Fruit fly (Drosophila melanogaster) whole organism, embryonic: Measurements from ENCODE around the gene CG4962.
A peak's percentile ranks its signal among the peaks of the same experiment; 100 is the strongest.

Experiments used
- Asciz ChIP-seq: fragments of 200-800 bp; sonication (Bioruptor generic); optimal IDR thresholded peaks from 2 replicates; lab custom pipeline; 2017; ENCODE audit warnings: missing biosample characterization, mild to moderate bottlenecking, missing genetic modification characterization, missing genetic modification reagents
- CG10209 ChIP-seq: fragments of 200-800 bp; sonication (Bioruptor generic); optimal IDR thresholded peaks from 3 replicates; lab custom pipeline; 2017; ENCODE audit warnings: missing biosample characterization, mild to moderate bottlenecking, missing genetic modification characterization, missing genetic modification reagents
- CG13287 ChIP-seq: fragments of 200-800 bp; sonication (Bioruptor generic); IDR thresholded peaks from 2 replicates; pipeline ENCODE4 v1.3.6; 2022; ENCODE audit warnings: missing biosample characterization, missing genetic modification characterization; ENCODE audit not compliant: partially characterized antibody
- CG16815 ChIP-seq: fragments of 200-800 bp; sonication (Bioruptor generic); optimal IDR thresholded peaks from 3 replicates; lab custom pipeline; 2017; ENCODE audit warnings: missing biosample characterization, mild to moderate bottlenecking, missing genetic modification characterization
- CG17328 ChIP-seq: fragments of 200-800 bp; sonication (Bioruptor generic); IDR thresholded peaks from 2 replicates; pipeline ENCODE4 v1.3.6; 2022; ENCODE audit warnings: missing biosample characterization, missing genetic modification characterization
- CG17385 ChIP-seq: fragments of 200-800 bp; sonication (Bioruptor generic); optimal IDR thresholded peaks from 3 replicates; lab custom pipeline; 2018; ENCODE audit warnings: missing biosample characterization, mild to moderate bottlenecking, missing genetic modification characterization
- CG18764 ChIP-seq: fragments of 200-800 bp; sonication (Bioruptor generic); optimal IDR thresholded peaks from 3 replicates; lab custom pipeline; 2016; ENCODE audit warnings: missing biosample characterization, missing genetic modification characterization
- CG30431 ChIP-seq: fragments of 200-800 bp; sonication (Bioruptor generic); optimal IDR thresholded peaks from 2 replicates; lab custom pipeline; 2017; ENCODE audit warnings: missing biosample characterization, missing genetic modification characterization
- CG3407 ChIP-seq: fragments of 200-800 bp; sonication (Bioruptor generic); optimal IDR thresholded peaks from 2 replicates; lab custom pipeline; 2018; ENCODE audit warnings: missing biosample characterization, mild to moderate bottlenecking, missing genetic modification characterization
- CG3995 ChIP-seq: fragments of 200-800 bp; sonication (Bioruptor generic); optimal IDR thresholded peaks from 3 replicates; lab custom pipeline; 2016; ENCODE audit warnings: missing biosample characterization, missing genetic modification characterization
- CG4360 ChIP-seq: fragments of 200-800 bp; sonication (Bioruptor generic); IDR thresholded peaks from 2 replicates; pipeline ENCODE4 v1.3.6; 2022; ENCODE audit warnings: missing biosample characterization, missing genetic modification characterization
- CG7556 ChIP-seq: fragments of 200-800 bp; sonication (Bioruptor generic); optimal IDR thresholded peaks from 2 replicates; lab custom pipeline; 2017; ENCODE audit warnings: missing biosample characterization, mild to moderate bottlenecking, missing genetic modification characterization
- CG7839 ChIP-seq: fragments of 200-800 bp; sonication (Bioruptor generic); optimal IDR thresholded peaks from 3 replicates; lab custom pipeline; 2018; ENCODE audit warnings: missing biosample characterization, mild to moderate bottlenecking, missing genetic modification characterization, moderate library complexity
- Chrac-16 ChIP-seq: fragments of 200-800 bp; sonication (Bioruptor generic); optimal IDR thresholded peaks from 3 replicates; lab custom pipeline; 2016; ENCODE audit warnings: missing biosample characterization, missing genetic modification characterization
- Dref ChIP-seq: fragments of 200-800 bp; sonication (Bioruptor generic); IDR thresholded peaks from 2 replicates; pipeline ENCODE4 v1.3.6; 2022; ENCODE audit warnings: missing biosample characterization, missing genetic modification characterization
- Ets65A ChIP-seq: fragments of 200-800 bp; sonication (Bioruptor generic); peaks from one replicate; lab custom pipeline; 2016; ENCODE audit warnings: missing biosample characterization, missing genetic modification characterization
- HLH4C ChIP-seq: fragments of 200-800 bp; sonication (Bioruptor generic); IDR thresholded peaks from 3 replicates; pipeline ENCODE4 v1.3.6; 2022; ENCODE audit warnings: missing biosample characterization, missing genetic modification characterization; ENCODE audit not compliant: partially characterized antibody
- MTF-1 ChIP-seq: fragments of 200-800 bp; sonication (Bioruptor generic); optimal IDR thresholded peaks from 2 replicates; lab custom pipeline; 2018; ENCODE audit warnings: missing biosample characterization, mild to moderate bottlenecking, missing genetic modification characterization, borderline replicate concordance
- NFAT ChIP-seq: fragments of 200-800 bp; sonication (Bioruptor generic); IDR thresholded peaks from 2 replicates; pipeline ENCODE4 v1.3.6; 2022; ENCODE audit warnings: missing biosample characterization, missing genetic modification characterization
- abd-A ChIP-seq: fragments of 200-800 bp; sonication (Bioruptor generic); optimal IDR thresholded peaks from 3 replicates; lab custom pipeline; 2019; ENCODE audit warnings: missing biosample characterization, mild to moderate bottlenecking, missing genetic modification characterization, moderate library complexity
- bsh ChIP-seq, 2 experiments: fragments of 200-800 bp; sonication (Bioruptor generic); optimal IDR thresholded peaks; 2 replicates each; lab custom pipeline; 2017 to 2018; ENCODE audit warnings: mild to moderate bottlenecking in 2 of 2, missing biosample characterization in 2 of 2, missing genetic modification characterization in 2 of 2, moderate library complexity in 1 of 2
- cad ChIP-seq: fragments of >200 bp; optimal IDR thresholded peaks from 2 replicates; lab custom pipeline; 2017; ENCODE audit warnings: missing biosample characterization, missing genetic modification characterization
- chinmo ChIP-seq: fragments of 200-800 bp; sonication (Bioruptor generic); IDR thresholded peaks from 4 replicates; pipeline ENCODE4 v1.3.6; 2022; ENCODE audit warnings: missing biosample characterization, missing genetic modification characterization; ENCODE audit not compliant: partially characterized antibody
- dmrt11E ChIP-seq: fragments of 200-800 bp; sonication (Bioruptor generic); optimal IDR thresholded peaks from 3 replicates; lab custom pipeline; 2018; ENCODE audit warnings: missing biosample characterization, mild to moderate bottlenecking, missing genetic modification characterization, moderate library complexity
- gcm ChIP-seq: fragments of 200-800 bp; sonication (Bioruptor generic); optimal IDR thresholded peaks from 2 replicates; lab custom pipeline; 2019; ENCODE audit warnings: missing biosample characterization, mild to moderate bottlenecking, missing genetic modification characterization, moderate library complexity
- ham ChIP-seq: fragments of 200-800 bp; sonication (Bioruptor generic); IDR thresholded peaks from 2 replicates; pipeline ENCODE4 v1.3.6; 2022; ENCODE audit warnings: missing biosample characterization, missing genetic modification characterization
- hb ChIP-seq: fragments of 200-800 bp; sonication (Bioruptor generic); IDR thresholded peaks from 3 replicates; pipeline ENCODE4 v1.3.6; 2022; ENCODE audit warnings: missing biosample characterization, missing genetic modification characterization; ENCODE audit not compliant: partially characterized antibody
- her ChIP-seq: fragments of 200-800 bp; sonication (Bioruptor generic); optimal IDR thresholded peaks from 2 replicates; lab custom pipeline; 2016; ENCODE audit warnings: missing biosample characterization, missing genetic modification characterization
- jing ChIP-seq: fragments of 200-800 bp; sonication (Bioruptor generic); optimal IDR thresholded peaks from 2 replicates; lab custom pipeline; 2018; ENCODE audit warnings: missing biosample characterization, mild to moderate bottlenecking, missing genetic modification characterization
- klu ChIP-seq: fragments of 200-800 bp; sonication (Bioruptor generic); IDR thresholded peaks from 2 replicates; pipeline ENCODE4 v1.3.6; 2022; ENCODE audit warnings: missing biosample characterization, missing genetic modification characterization
- knrl ChIP-seq: fragments of 200-800 bp; sonication (Bioruptor generic); IDR thresholded peaks from 3 replicates; pipeline ENCODE4 v1.3.6; 2022; ENCODE audit warnings: missing biosample characterization, missing genetic modification characterization; ENCODE audit not compliant: partially characterized antibody
- lola ChIP-seq, 3 experiments: fragments of >200 bp in 2 of 3; fragments of 200-800 bp in 1 of 3; sonication (Bioruptor generic) in 1 of 3; optimal IDR thresholded peaks; 2 replicates each; lab custom pipeline; 2017 to 2019; ENCODE audit warnings: missing biosample characterization in 3 of 3, missing genetic modification characterization in 3 of 3, mild to moderate bottlenecking in 1 of 3, moderate library complexity in 1 of 3
- mam ChIP-seq: fragments of 200-800 bp; sonication (Bioruptor generic); optimal IDR thresholded peaks from 3 replicates; lab custom pipeline; 2016; ENCODE audit warnings: missing biosample characterization, missing genetic modification characterization
- nom ChIP-seq: fragments of 200-800 bp; sonication (Bioruptor generic); optimal IDR thresholded peaks from 2 replicates; lab custom pipeline; 2017; ENCODE audit warnings: missing biosample characterization, missing genetic modification characterization, mild to moderate bottlenecking, moderate library complexity, missing genetic modification reagents
- oc ChIP-seq: fragments of 200-800 bp; sonication (Bioruptor generic); optimal IDR thresholded peaks from 2 replicates; lab custom pipeline; 2018; ENCODE audit warnings: missing biosample characterization, mild to moderate bottlenecking, missing genetic modification characterization, moderate library complexity
- org-1 ChIP-seq: fragments of 200-800 bp; sonication (Bioruptor generic); optimal IDR thresholded peaks from 2 replicates; lab custom pipeline; 2017; ENCODE audit warnings: missing biosample characterization, missing genetic modification characterization
- repo ChIP-seq: fragments of 200-800 bp; sonication (Bioruptor generic); optimal IDR thresholded peaks from 2 replicates; lab custom pipeline; 2016; ENCODE audit warnings: missing biosample characterization, missing genetic modification characterization
- trh ChIP-seq: fragments of 200-800 bp; sonication (Bioruptor generic); optimal IDR thresholded peaks from 2 replicates; lab custom pipeline; 2016; ENCODE audit warnings: missing biosample characterization, missing genetic modification characterization
- vvl ChIP-seq: fragments of 200-800 bp; sonication (Bioruptor generic); IDR thresholded peaks from 2 replicates; pipeline ENCODE4 v1.3.6; 2022; ENCODE audit warnings: missing biosample characterization, missing genetic modification characterization

The CG4962 gene

dm6 chr3L:16269092-16269491, 26.3 kb downstream of the CG4962 start, which contains the start of gene CG13068:
Gene CG13068, plus strand, starts transcription at chr3L:16269392.
- TF ChIP-seq hb (GFP tag; lab: Robert Waterston, UW) = 0 out of 3 replicates have a peak, but pooled peaks have one; percentile 16
- no peak for TF ChIP-seq abd-A (tag; lab: Kevin White, UChicago)
- no peak for TF ChIP-seq lola (GFP tag; optimal IDR thresholded peaks at IDR 0.05; lab: Kevin White, UChicago)
- TF ChIP-seq vvl (GFP tag; lab: Robert Waterston, UW) = 0 out of 2 replicates have a peak, but pooled peaks have one; percentile 39

DNA sequence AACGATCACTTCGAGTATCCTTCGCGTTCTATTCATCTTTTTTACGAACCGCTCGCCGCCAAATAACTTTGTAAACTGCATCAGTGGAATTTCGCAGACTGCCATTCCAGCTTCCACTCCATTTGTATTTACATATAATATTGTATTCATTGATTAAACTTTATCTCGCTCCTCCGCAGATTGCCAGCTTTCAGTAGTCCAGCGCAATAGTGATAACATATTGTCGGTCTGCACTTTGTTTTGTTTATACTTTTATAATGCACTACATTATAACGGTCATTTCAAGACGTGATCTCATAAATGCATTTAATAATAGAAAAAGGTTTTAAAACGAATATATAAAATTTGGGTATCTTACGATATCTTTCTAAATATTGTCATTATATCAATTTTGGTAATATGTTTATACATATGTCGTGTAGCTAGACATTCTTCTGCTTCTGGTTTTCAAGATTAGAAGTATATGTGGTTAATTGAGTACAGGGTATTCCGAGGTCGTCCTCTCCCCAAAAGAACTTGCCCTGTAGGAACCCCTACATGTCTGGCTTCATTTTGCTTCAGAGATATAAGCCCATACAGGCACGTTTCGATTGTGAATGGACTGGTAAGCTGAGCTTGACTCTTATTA, 27.1 kb downstream of the CG4962 start, which contains the start of gene CG4950:
Gene CG4950, minus strand, starts transcription at position 51 of the 628 bp plus-strand sequence.
- TF ChIP-seq org-1 (no peak), ham (GFP tag; lab: Robert Waterston, UW) (no peak), gcm (GFP tag; lab: Kevin White, UChicago) (no peak), NFAT (GFP tag; lab: Robert Waterston, UW) (no peak), CG10209 (no peak), CG17385 (GFP tag; lab: Kevin White, UChicago) (no peak), knrl (GFP tag; lab: Robert Waterston, UW) (no peak), her (GFP tag; lab: Kevin White, UChicago) (no peak), CG3995 (no peak), nom (GFP tag; lab: Kevin White, UChicago) (peak; percentile 15), MTF-1 (GFP tag; lab: Kevin White, UChicago) (no peak), jing (GFP tag; lab: Kevin White, UChicago) (no peak), bsh (GFP tag; optimal IDR thresholded peaks at IDR 0.05; lab: Kevin White, UChicago) (peak in 1 of 2 experiments; percentile 9), Ets65A (GFP tag; lab: Kevin White, UChicago) (no peak), CG7556 (GFP tag; lab: Kevin White, UChicago) (no peak)

- TF ChIP-seq chinmo (0 out of 4 replicates have a peak, but pooled peaks have one; percentile 15), CG13287 (GFP tag; lab: Robert Waterston, UW) (no peak)
Measured at dm6 chr3L:16265000-16265399, 30.3 kb downstream of the CG4962 start, which contains the start of the genes CG13051 and CG13069. Gene CG13051, minus strand, starts transcription at chr3L:16265100. Gene CG13069, plus strand, starts transcription at chr3L:16265385.

DNA sequence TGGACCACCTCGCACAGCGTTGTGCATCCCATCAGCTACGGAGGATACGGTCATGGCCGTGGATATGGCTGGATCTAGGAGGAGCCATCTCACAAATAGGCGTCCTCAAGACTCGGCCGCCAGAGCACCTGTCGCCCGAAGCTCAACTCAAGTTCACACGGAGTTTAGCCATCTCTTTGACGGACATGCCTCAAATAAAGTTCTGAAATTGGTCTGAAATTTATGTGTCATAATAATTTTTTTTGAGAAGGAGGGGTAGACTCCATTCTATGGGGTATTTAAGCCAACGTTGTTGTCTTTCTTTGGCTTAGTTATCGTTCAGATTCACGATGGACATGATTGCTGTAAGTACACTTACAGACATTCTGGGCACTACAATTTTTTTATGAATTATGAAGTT, 32.3 kb downstream of the CG4962 start, which contains the start of gene CG13070:
Gene CG13070, plus strand, starts transcription at position 301 of the 400 bp plus-strand sequence.
- no peak for TF ChIP-seq cad (GFP tag; lab: Kevin White, UChicago)
- TF ChIP-seq hb (GFP tag; lab: Robert Waterston, UW) = no peak
- no peak for TF ChIP-seq oc (tag; lab: Kevin White, UChicago)
- TF ChIP-seq Dref = no peak
- TF ChIP-seq CG17328 (GFP tag; lab: Robert Waterston, UW) = no peak
- no peak for TF ChIP-seq Chrac-16
- no peak for TF ChIP-seq mam (GFP tag; lab: Kevin White, UChicago)
- TF ChIP-seq CG3407 (GFP tag; lab: Kevin White, UChicago) = no peak
- TF ChIP-seq HLH4C = no peak
- TF ChIP-seq CG7839 (tag; lab: Kevin White, UChicago) = no peak

dm6 chr3L:16262440-16262839, 32.9 kb downstream of the CG4962 start, which contains the start of gene CG13071:
Gene CG13071, plus strand, starts transcription at chr3L:16262740.
- TF ChIP-seq CG4360 (no peak), dmrt11E (tag; lab: Kevin White, UChicago) (no peak), CG18764 (GFP tag; lab: Kevin White, UChicago) (no peak), klu (GFP tag; lab: Robert Waterston, UW) (no peak), Asciz (GFP tag; lab: Kevin White, UChicago) (no peak), repo (GFP tag; lab: Kevin White, UChicago) (no peak), CG16815 (GFP tag; lab: Kevin White, UChicago) (no peak), trh (GFP tag; lab: Kevin White, UChicago) (no peak), CG30431 (no peak)
